Worm (Caenorhabditis elegans): ENCODE data around the gene nhr-10.

DNA sequence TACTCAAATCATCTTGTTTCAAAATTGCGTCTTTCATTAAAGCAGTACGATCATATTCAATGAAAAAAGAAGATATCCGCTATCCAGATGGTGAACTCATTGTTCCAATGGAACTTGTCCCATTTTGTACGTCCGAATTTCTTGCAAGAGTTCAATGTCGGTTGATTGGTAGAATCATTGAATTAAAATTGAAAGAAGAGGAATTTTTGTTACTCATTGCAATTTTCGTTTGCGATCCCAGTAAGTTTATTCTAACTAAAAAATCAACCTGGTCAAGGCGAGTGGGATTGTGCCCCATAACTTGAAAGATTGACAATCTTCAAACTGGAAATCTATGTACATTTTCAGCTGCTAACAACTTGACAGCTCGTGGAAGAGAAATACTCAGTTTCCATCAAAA, 18.8 kb downstream of the nhr-10 start:
- TF ChIP-seq snpc-4 (GFP tag; optimal IDR thresholded peaks at IDR 0.05) = no peak
- no peak for TF ChIP-seq snpc-4 (tag; optimal IDR thresholded peaks at IDR 0.05)
- TF ChIP-seq F57C9.4 (tag; optimal IDR thresholded peaks at IDR 0.05) = no peak
- no peak for TF ChIP-seq fkh-3 (tag; optimal IDR thresholded peaks at IDR 0.05)
- no peak for TF ChIP-seq ccch-3 (GFP tag; optimal IDR thresholded peaks at IDR 0.05)

All from whole organism, young adult.